Worm (Caenorhabditis elegans): ENCODE measurements around the gene bath-42.

DNA sequence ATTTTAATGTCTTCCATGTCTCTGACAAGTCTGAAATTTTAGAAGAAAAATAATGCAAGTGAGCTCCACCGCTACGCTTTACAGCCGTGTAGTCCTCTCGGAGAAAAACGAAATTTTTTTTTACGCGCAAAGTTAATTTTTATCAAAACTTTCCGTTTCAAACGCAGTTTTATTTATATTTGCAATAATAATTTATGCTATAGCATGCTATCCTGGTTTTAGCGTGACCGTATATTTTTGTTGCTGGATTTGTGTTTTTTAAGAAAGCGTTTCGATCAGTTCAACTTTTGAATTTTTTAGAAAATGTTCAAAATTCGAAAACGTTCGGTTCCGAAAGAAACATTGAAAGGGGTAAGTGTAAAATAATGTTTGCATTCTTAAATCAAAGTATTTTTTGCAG lies 28.5 kb upstream of the bath-42 start, which contains the start of gene C50C3.1:
- TF ChIP-seq lin-11 (tag; optimal IDR thresholded peaks at IDR 0.05) (no peak), ceh-24 (tag; optimal IDR thresholded peaks at IDR 0.05) (no peak), madf-2 (tag; optimal IDR thresholded peaks at IDR 0.05) (no peak), pha-4 (tag; optimal IDR thresholded peaks at IDR 0.05) (no peak), pax-1 (tag; optimal IDR thresholded peaks at IDR 0.05) (no peak), ceh-9 (tag; optimal IDR thresholded peaks at IDR 0.05) (no peak), ceh-30 (tag; optimal IDR thresholded peaks at IDR 0.05) (no peak), rnt-1 (tag; optimal IDR thresholded peaks at IDR 0.05) (no peak), ama-1 (optimal IDR thresholded peaks at IDR 0.05) (no peak), fkh-6 (tag; optimal IDR thresholded peaks at IDR 0.05) (no peak), F13H6.1 (tag; optimal IDR thresholded peaks at IDR 0.05) (no peak)
